Fruit fly (Drosophila melanogaster): ENCODE results near the gene CG13305.

CG13305 gene

DNA sequence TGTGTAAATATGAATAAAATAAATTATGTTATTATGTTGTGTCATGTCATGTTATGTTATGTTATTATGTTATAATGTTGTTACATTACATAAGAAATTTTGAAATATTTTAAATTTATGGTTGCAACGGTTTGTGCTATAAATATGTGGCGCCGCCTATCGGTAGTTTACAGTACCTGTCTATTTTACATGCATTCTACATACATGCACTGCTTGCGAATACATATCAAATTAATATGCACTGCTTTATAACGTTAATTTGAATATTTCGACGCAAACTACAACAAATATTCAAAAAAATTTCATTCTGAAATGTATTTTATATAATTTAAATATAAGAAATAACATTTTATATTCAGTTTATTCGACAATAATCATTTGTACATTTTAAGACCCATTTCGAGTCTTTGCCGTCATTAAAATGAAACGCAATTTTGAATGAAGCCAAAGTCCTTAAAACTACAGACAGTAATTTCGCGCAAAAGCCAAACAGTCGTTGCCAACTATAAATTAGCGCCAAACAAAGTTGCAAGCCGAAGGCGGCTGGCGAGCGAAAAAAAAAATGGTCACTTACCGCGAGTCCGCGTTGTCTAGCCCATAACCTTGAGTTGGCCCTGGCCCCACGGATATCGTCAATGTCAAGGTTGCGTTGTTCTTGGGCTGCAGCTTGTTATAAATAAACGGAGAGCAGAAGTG lies 5.4 kb upstream of the CG13305 start:
- TF ChIP-seq CG4496 (GFP tag; IDR thresholded peaks at IDR 0.05) (peak; percentile 37; the same call in 1 of the 3 replicates), Pif1B (GFP tag; optimal IDR thresholded peaks at IDR 0.05) (no peak), CG34367 (tag; optimal IDR thresholded peaks at IDR 0.05) (no peak)

DNA sequence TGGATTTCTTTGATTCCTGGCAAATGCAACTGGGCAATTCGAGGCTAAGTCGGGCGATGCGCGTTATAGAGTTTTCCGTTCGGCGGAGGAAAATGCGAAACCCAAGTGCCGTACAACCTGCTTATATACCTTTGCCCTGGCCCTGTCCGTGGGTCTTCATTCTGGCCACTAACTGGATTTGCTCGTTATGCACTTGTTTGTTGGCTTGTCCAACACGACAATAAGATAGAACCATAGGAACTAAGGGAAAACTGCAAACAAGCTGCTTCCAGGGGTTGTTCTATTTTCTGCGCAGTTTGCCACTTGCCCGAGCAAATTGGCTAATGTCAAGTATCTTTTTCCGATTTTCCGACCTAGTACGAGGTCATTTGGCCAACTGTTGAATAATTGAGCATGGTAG lies 2.2 kb upstream of the CG13305 start, which contains the start of gene Arr2:
Gene Arr2, minus strand, starts transcription at position 101 of the 400 bp plus-strand sequence.
- TF ChIP-seq CG32121 (GFP tag; IDR thresholded peaks at IDR 0.05) (no peak), CG12605 (GFP tag; IDR thresholded peaks at IDR 0.05) (no peak), Pif1B (GFP tag; optimal IDR thresholded peaks at IDR 0.05) (no peak), Ets98B (GFP tag; IDR thresholded peaks at IDR 0.05) (no peak), Pif1A (GFP tag; optimal IDR thresholded peaks at IDR 0.05) (no peak), Snoo (tag; optimal IDR thresholded peaks at IDR 0.05) (no peak), fd96Ca (GFP tag; IDR thresholded peaks at IDR 0.05) (no peak), rn (GFP tag; IDR thresholded peaks at IDR 0.05) (no peak), CG17806 (tag; optimal IDR thresholded peaks at IDR 0.05) (no peak), EcR (GFP tag; optimal IDR thresholded peaks at IDR 0.05) (no peak), CG10348 (GFP tag; IDR thresholded peaks at IDR 0.05) (no peak), CG8159 (tag; optimal IDR thresholded peaks at IDR 0.05) (no peak), CG15710 (tag; optimal IDR thresholded peaks at IDR 0.05) (no peak), CG8301 (tag; optimal IDR thresholded peaks at IDR 0.05) (no peak)

DNA sequence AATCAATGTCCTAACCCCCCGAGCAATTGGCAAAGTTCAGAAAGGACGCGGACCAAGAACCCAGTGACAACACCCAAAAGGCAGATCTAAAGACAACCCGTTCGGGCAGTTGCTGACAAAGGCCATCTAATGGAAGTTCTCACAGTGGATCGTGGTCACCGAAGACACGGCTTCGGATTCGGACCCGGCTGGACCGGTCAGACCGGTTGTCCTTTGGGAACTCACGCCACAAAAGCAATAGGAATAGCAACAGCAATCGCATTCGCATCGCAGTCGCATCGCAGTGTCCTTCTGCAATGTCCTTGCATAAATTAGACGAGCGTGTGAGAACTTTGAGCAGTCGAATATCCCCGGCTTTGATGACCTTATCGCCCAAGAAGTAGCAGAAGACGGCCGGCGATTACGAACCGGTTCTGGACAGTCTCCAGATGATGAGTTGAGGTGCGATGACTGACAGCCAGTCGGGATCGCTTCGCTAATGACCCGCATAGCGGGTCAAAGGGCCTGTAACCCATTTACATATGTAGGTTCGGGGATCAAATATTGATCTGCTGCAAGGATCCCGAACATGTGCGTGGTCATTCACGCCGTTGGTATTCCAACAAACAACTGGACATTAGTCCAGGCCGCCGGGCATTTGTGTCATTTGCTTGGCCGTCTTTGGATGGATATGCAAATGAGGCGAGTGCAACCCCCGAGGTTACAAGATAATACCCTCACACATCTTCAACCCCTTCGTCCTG lies 2.6 kb downstream of the CG13305 start:
- TF ChIP-seq CG17806 (tag; optimal IDR thresholded peaks at IDR 0.05) (no peak), rn (GFP tag; IDR thresholded peaks at IDR 0.05) (no peak), EcR (GFP tag; optimal IDR thresholded peaks at IDR 0.05) (no peak), Pif1A (GFP tag; optimal IDR thresholded peaks at IDR 0.05) (no peak), D1 (tag; optimal IDR thresholded peaks at IDR 0.05) (no peak), CG9948 (tag; optimal IDR thresholded peaks at IDR 0.05) (no peak), CG14655 (GFP tag; optimal IDR thresholded peaks at IDR 0.05) (no peak), CG4496 (GFP tag; IDR thresholded peaks at IDR 0.05) (peak; percentile 72; the same call in 2 of the 3 replicates), CG8301 (tag; optimal IDR thresholded peaks at IDR 0.05) (no peak)

DNA sequence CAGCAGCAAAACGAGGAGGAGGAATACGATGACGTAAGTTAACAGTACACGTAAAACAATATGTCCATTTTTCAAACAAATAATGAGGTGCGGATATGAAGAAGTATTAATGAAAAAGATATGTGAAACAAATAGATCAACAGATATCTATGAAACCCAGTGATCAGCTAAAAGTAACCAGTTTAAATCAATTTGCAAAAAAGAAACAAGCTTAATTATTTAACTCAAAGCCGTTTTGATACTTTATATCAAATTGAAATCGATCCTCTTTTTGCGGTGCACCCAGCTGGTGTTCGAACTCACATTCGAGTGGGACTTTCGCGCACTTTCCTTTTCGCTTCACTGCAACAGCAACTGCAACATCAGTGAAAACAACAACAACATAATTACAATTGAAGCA lies 5.6 kb downstream of the CG13305 start:
- no peak for TF ChIP-seq CG14655 (GFP tag; optimal IDR thresholded peaks at IDR 0.05)
- TF ChIP-seq CG8301 (tag; optimal IDR thresholded peaks at IDR 0.05): peak; percentile 4
- no peak for TF ChIP-seq CG17806 (tag; optimal IDR thresholded peaks at IDR 0.05)
- TF ChIP-seq Ets98B (GFP tag; IDR thresholded peaks at IDR 0.05): 0 out of 2 replicates have a peak, but pooled peaks have one; percentile 21
- no peak for TF ChIP-seq rn (GFP tag; IDR thresholded peaks at IDR 0.05)

DNA sequence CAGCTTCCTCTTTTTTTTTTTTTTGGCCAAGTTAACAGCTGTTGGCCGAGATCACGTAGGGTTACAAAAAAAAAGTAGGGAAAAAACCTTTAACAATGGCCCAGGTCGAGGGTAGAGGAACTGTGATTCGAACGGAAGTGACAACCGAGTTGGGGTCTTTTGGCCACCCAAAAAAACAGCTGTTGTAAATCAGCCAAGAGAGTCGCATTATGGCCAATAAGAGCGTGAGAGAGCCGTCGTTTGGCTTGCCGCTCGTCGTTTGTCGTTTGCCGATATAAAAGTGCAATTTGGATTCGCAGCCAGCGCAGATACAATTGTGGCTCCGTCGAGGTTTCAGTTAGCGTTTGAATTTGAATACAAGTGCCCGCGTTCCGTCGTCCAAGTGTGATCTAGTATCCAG lies 6.5 kb downstream of the CG13305 start, which contains the start of gene Cpr66D:
Gene Cpr66D, plus strand, starts transcription at position 301 of the 400 bp plus-strand sequence.
- 0 out of 3 replicates have a peak, but pooled peaks have one; percentile 24 for TF ChIP-seq CG4496 (GFP tag; IDR thresholded peaks at IDR 0.05)
- TF ChIP-seq Pif1B (GFP tag; optimal IDR thresholded peaks at IDR 0.05): no peak

DNA sequence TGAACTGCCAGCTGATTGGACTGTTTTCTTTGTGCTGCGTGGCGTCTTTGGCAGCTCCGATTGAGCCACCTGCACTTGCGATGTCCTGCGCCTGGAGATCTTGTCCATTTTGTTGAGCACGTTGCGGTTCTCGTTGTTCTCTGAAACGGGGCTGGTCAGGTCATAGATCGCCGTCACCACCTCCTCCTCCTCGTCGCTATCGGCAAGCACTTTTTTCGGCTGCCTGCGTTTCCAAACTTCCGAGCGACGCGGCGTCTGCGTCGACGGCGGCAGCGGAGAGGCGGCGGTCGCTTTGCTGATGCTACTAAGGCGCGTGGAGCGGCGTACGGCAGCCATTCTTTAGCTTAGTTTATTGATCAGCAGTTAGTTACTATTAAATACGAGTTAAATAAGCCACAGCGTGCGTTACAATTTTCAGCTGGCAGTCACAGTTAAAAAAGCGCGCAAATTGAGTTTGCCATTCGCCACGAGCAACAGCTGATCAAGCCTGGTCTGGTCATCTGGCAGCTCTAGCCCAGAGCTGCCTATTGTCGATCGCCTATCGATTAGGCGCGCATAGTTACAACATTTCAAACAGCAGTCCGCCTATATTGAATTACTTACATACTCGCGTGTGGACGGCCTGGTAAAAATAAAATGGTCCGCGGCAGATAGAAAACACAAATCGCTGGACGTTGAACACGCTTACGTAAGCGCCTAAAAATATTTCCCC lies 12.9 kb downstream of the CG13305 start, which contains the start of gene Cdc6:
Gene Cdc6, minus strand, starts transcription at position 456 of the 712 bp plus-strand sequence.
- TF ChIP-seq CG4496 (GFP tag; IDR thresholded peaks at IDR 0.05) (no peak), CG8301 (tag; optimal IDR thresholded peaks at IDR 0.05) (no peak), EcR (GFP tag; optimal IDR thresholded peaks at IDR 0.05) (no peak), rn (GFP tag; IDR thresholded peaks at IDR 0.05) (no peak), CG17806 (tag; optimal IDR thresholded peaks at IDR 0.05) (no peak), CG10348 (GFP tag; IDR thresholded peaks at IDR 0.05) (no peak), gl (tag; optimal IDR thresholded peaks at IDR 0.05) (no peak), Pif1A (GFP tag; optimal IDR thresholded peaks at IDR 0.05) (no peak), CG32121 (GFP tag; IDR thresholded peaks at IDR 0.05) (no peak), Ets98B (GFP tag; IDR thresholded peaks at IDR 0.05) (no peak), CG34367 (tag; optimal IDR thresholded peaks at IDR 0.05) (no peak), CG13204 (GFP tag; optimal IDR thresholded peaks at IDR 0.05) (no peak), Snoo (tag; optimal IDR thresholded peaks at IDR 0.05) (no peak), D1 (tag; optimal IDR thresholded peaks at IDR 0.05) (no peak), CG14655 (GFP tag; optimal IDR thresholded peaks at IDR 0.05) (no peak)

All from whole organism, pupa.